Fruit fly (Drosophila melanogaster) S2 (cell line): ENCODE results near the gene CARPB.

Source experiments
- CG8478 ChIP-seq: fragments of >200 bp; optimal IDR thresholded peaks from 2 replicates; lab custom pipeline; 2018
- CTCF ChIP-seq, 2 experiments: fragments of >200 bp; optimal IDR thresholded peaks; 2 replicates each; lab custom pipeline; 2018

dm6 chrX:9892834-9893233 lies 109.8 kb downstream of the CARPB start:
- TF ChIP-seq CTCF (optimal IDR thresholded peaks at IDR 0.05; lab: Kevin White, UChicago), result no peak
- no peak for TF ChIP-seq CG8478 (lab: Kevin White, UChicago)
